Fruit fly (Drosophila melanogaster) whole organism, embryonic: Measurements from ENCODE around the gene slif.

Source experiments
- Adf1 ChIP-seq: fragments of 200-800 bp; sonication (Bioruptor generic); IDR thresholded peaks from 2 replicates; pipeline ENCODE4 v1.3.6; 2022; ENCODE audit warnings: missing biosample characterization, missing genetic modification characterization
- CG11696 ChIP-seq: fragments of 200-800 bp; sonication (Bioruptor generic); IDR thresholded peaks from 2 replicates; pipeline ENCODE4 v1.3.6; 2022; ENCODE audit warnings: missing biosample characterization, missing genetic modification characterization
- CG12391 ChIP-seq: fragments of 200-800 bp; sonication (Bioruptor generic); optimal IDR thresholded peaks from 3 replicates; lab custom pipeline; 2018; ENCODE audit warnings: missing biosample characterization, mild to moderate bottlenecking, missing genetic modification characterization, moderate library complexity
- CG12659 ChIP-seq: fragments of 200-800 bp; sonication (Bioruptor generic); optimal IDR thresholded peaks from 3 replicates; lab custom pipeline; 2017; ENCODE audit warnings: mild to moderate bottlenecking, missing biosample characterization, missing genetic modification reagents, missing genetic modification characterization
- CG12769 ChIP-seq: fragments of 200-800 bp; sonication (Bioruptor generic); optimal IDR thresholded peaks from 2 replicates; lab custom pipeline; 2019; ENCODE audit warnings: missing biosample characterization, mild to moderate bottlenecking, missing genetic modification characterization, moderate library complexity
- CG1647 ChIP-seq: fragments of 200-800 bp; sonication (Bioruptor generic); optimal IDR thresholded peaks from 3 replicates; lab custom pipeline; 2016; ENCODE audit warnings: missing biosample characterization, missing genetic modification characterization
- CG16813 ChIP-seq: fragments of 200-800 bp; sonication (Bioruptor generic); IDR thresholded peaks from 3 replicates; pipeline ENCODE4 v1.3.6; 2022; ENCODE audit warnings: missing biosample characterization, missing genetic modification characterization; ENCODE audit not compliant: partially characterized antibody
- CG1792 ChIP-seq: fragments of 200-800 bp; sonication (Bioruptor generic); optimal IDR thresholded peaks from 2 replicates; lab custom pipeline; 2016; ENCODE audit warnings: missing biosample characterization, missing genetic modification characterization
- CG18764 ChIP-seq: fragments of 200-800 bp; sonication (Bioruptor generic); optimal IDR thresholded peaks from 3 replicates; lab custom pipeline; 2016; ENCODE audit warnings: missing biosample characterization, missing genetic modification characterization
- CG30431 ChIP-seq: fragments of 200-800 bp; sonication (Bioruptor generic); optimal IDR thresholded peaks from 2 replicates; lab custom pipeline; 2017; ENCODE audit warnings: missing biosample characterization, missing genetic modification characterization
- CG3065 ChIP-seq: fragments of 200-800 bp; sonication (Bioruptor generic); optimal IDR thresholded peaks from 2 replicates; lab custom pipeline; 2016; ENCODE audit warnings: missing biosample characterization, missing genetic modification characterization
- CG3163 ChIP-seq: fragments of 200-800 bp; sonication (Bioruptor generic); optimal IDR thresholded peaks from 3 replicates; lab custom pipeline; 2016; ENCODE audit warnings: missing biosample characterization, missing genetic modification characterization
- CG3995 ChIP-seq: fragments of 200-800 bp; sonication (Bioruptor generic); optimal IDR thresholded peaks from 3 replicates; lab custom pipeline; 2016; ENCODE audit warnings: missing biosample characterization, missing genetic modification characterization
- CG4424 ChIP-seq: fragments of 200-800 bp; sonication (Bioruptor generic); optimal IDR thresholded peaks from 3 replicates; lab custom pipeline; 2016; ENCODE audit warnings: missing biosample characterization, missing genetic modification characterization
- CG4854 ChIP-seq: fragments of 200-800 bp; sonication (Bioruptor generic); optimal IDR thresholded peaks from 2 replicates; lab custom pipeline; 2016; ENCODE audit warnings: missing biosample characterization, missing genetic modification characterization, inconsistent platforms
- CG7786 ChIP-seq: fragments of 200-800 bp; sonication (Bioruptor generic); optimal IDR thresholded peaks from 2 replicates; lab custom pipeline; 2016; ENCODE audit warnings: missing biosample characterization, missing genetic modification characterization
- CG8478 ChIP-seq: fragments of >200 bp; optimal IDR thresholded peaks from 2 replicates; lab custom pipeline; 2018
- CG8944 ChIP-seq: fragments of 200-800 bp; sonication (Bioruptor generic); optimal IDR thresholded peaks from 3 replicates; lab custom pipeline; 2016; ENCODE audit warnings: missing biosample characterization, missing genetic modification characterization
- CG9797 ChIP-seq: fragments of 200-800 bp; sonication (Bioruptor generic); optimal IDR thresholded peaks from 3 replicates; lab custom pipeline; 2018; ENCODE audit warnings: missing biosample characterization, mild to moderate bottlenecking, missing genetic modification characterization
- D19B ChIP-seq: fragments of 200-800 bp; sonication (Bioruptor generic); optimal IDR thresholded peaks from 2 replicates; lab custom pipeline; 2017; ENCODE audit warnings: missing biosample characterization, mild to moderate bottlenecking, missing genetic modification characterization
- Fer1 ChIP-seq: fragments of 200-800 bp; sonication (Bioruptor generic); optimal IDR thresholded peaks from 2 replicates; lab custom pipeline; 2017; ENCODE audit warnings: missing biosample characterization, mild to moderate bottlenecking, missing genetic modification characterization
- GATAe ChIP-seq: fragments of 200-800 bp; sonication (Bioruptor generic); conservative IDR thresholded peaks from 2 replicates; pipeline ENCODE4 v1.3.6; 2022; ENCODE audit warnings: missing biosample characterization, missing genetic modification characterization
- HmgZ ChIP-seq: fragments of 200-800 bp; sonication (Bioruptor generic); optimal IDR thresholded peaks from 2 replicates; lab custom pipeline; 2018; ENCODE audit warnings: missing biosample characterization, mild to moderate bottlenecking, missing genetic modification characterization
- Hr3 ChIP-seq: fragments of 200-800 bp; sonication (Bioruptor generic); optimal IDR thresholded peaks from 3 replicates; lab custom pipeline; 2016; ENCODE audit warnings: missing biosample characterization, missing genetic modification characterization
- Meics ChIP-seq: fragments of 200-800 bp; sonication (Bioruptor generic); optimal IDR thresholded peaks from 2 replicates; lab custom pipeline; 2017; ENCODE audit warnings: missing biosample characterization, mild to moderate bottlenecking, missing genetic modification characterization
- Optix ChIP-seq: fragments of 200-800 bp; sonication (Bioruptor generic); IDR thresholded peaks from 3 replicates; pipeline ENCODE4 v1.3.6; 2022; ENCODE audit warnings: missing biosample characterization, missing genetic modification characterization
- Ptx1 ChIP-seq: fragments of 200-800 bp; sonication (Bioruptor generic); IDR thresholded peaks from 2 replicates; pipeline ENCODE4 v1.3.6; 2022; ENCODE audit warnings: missing biosample characterization, missing genetic modification characterization
- bigmax ChIP-seq: fragments of 200-800 bp; sonication (Bioruptor generic); optimal IDR thresholded peaks from 2 replicates; lab custom pipeline; 2018; ENCODE audit warnings: missing biosample characterization, mild to moderate bottlenecking, missing genetic modification characterization
- chif ChIP-seq, 2 experiments: fragments of 200-800 bp; sonication (Bioruptor generic); optimal IDR thresholded peaks; 3 replicates each; lab custom pipeline; 2016; ENCODE audit warnings: missing biosample characterization in 2 of 2, missing genetic modification characterization in 2 of 2
- chm ChIP-seq: fragments of 200-800 bp; sonication (Bioruptor generic); IDR thresholded peaks from 2 replicates; pipeline ENCODE4 v1.3.6; 2022; ENCODE audit warnings: missing biosample characterization, missing genetic modification characterization
- da ChIP-seq: fragments of 200-800 bp; sonication (Bioruptor generic); optimal IDR thresholded peaks from 2 replicates; lab custom pipeline; 2016; ENCODE audit warnings: missing biosample characterization, missing genetic modification characterization
- dm ChIP-seq: fragments of 200-800 bp; sonication (Bioruptor generic); optimal IDR thresholded peaks from 3 replicates; lab custom pipeline; 2016; ENCODE audit warnings: missing biosample characterization, missing genetic modification characterization
- dpn ChIP-seq, 2 experiments: fragments of 200-800 bp; sonication (Bioruptor generic); optimal IDR thresholded peaks; 3 replicates each; lab custom pipeline; 2016; ENCODE audit warnings: missing biosample characterization in 2 of 2, missing genetic modification characterization in 2 of 2
- dysf ChIP-seq: fragments of 200-800 bp; sonication (Bioruptor generic); IDR thresholded peaks from 3 replicates; pipeline ENCODE4 v1.3.6; 2022; ENCODE audit warnings: missing biosample characterization, missing genetic modification characterization
- emc ChIP-seq: fragments of 200-800 bp; sonication (Bioruptor generic); optimal IDR thresholded peaks from 2 replicates; lab custom pipeline; 2016; ENCODE audit warnings: missing biosample characterization, missing genetic modification characterization
- ewg ChIP-seq: fragments of 200-800 bp; sonication (Bioruptor generic); optimal IDR thresholded peaks from 3 replicates; lab custom pipeline; 2017; ENCODE audit warnings: mild to moderate bottlenecking, missing biosample characterization, missing genetic modification reagents, missing genetic modification characterization
- exex ChIP-seq: fragments of 200-800 bp; sonication (Bioruptor generic); optimal IDR thresholded peaks from 4 replicates; lab custom pipeline; 2018; ENCODE audit warnings: missing biosample characterization, mild to moderate bottlenecking, missing genetic modification characterization, moderate library complexity
- kay ChIP-seq: fragments of 200-800 bp; sonication (Bioruptor generic); optimal IDR thresholded peaks from 2 replicates; lab custom pipeline; 2016; ENCODE audit warnings: missing biosample characterization, missing genetic modification characterization
- mld ChIP-seq: fragments of 200-800 bp; sonication (Bioruptor generic); IDR thresholded peaks from 3 replicates; pipeline ENCODE4 v1.3.6; 2022; ENCODE audit warnings: missing biosample characterization, missing genetic modification characterization; ENCODE audit not compliant: partially characterized antibody
- org-1 ChIP-seq: fragments of 200-800 bp; sonication (Bioruptor generic); optimal IDR thresholded peaks from 2 replicates; lab custom pipeline; 2017; ENCODE audit warnings: missing biosample characterization, missing genetic modification characterization
- pita ChIP-seq: fragments of 200-800 bp; sonication (Bioruptor generic); optimal IDR thresholded peaks from 2 replicates; lab custom pipeline; 2017; ENCODE audit warnings: missing biosample characterization, mild to moderate bottlenecking, missing genetic modification characterization
- psq ChIP-seq: fragments of 200-800 bp; sonication (Bioruptor generic); optimal IDR thresholded peaks from 2 replicates; lab custom pipeline; 2017; ENCODE audit warnings: missing biosample characterization, missing genetic modification characterization
- sens-2 ChIP-seq: fragments of 200-800 bp; sonication (Bioruptor generic); IDR thresholded peaks from 2 replicates; pipeline ENCODE4 v1.3.6; 2022; ENCODE audit warnings: missing biosample characterization, missing genetic modification characterization
- sqz ChIP-seq: fragments of 200-800 bp; sonication (Bioruptor generic); optimal IDR thresholded peaks from 3 replicates; lab custom pipeline; 2018; ENCODE audit warnings: missing biosample characterization, mild to moderate bottlenecking, missing genetic modification characterization
- tin ChIP-seq: fragments of 200-800 bp; sonication (Bioruptor generic); optimal IDR thresholded peaks from 3 replicates; lab custom pipeline; 2016; ENCODE audit warnings: missing biosample characterization, missing genetic modification characterization
- unc-4 ChIP-seq: fragments of 200-800 bp; sonication (Bioruptor generic); IDR thresholded peaks from 2 replicates; pipeline ENCODE4 v1.3.6; 2022; ENCODE audit warnings: missing biosample characterization, missing genetic modification characterization; ENCODE audit not compliant: partially characterized antibody
- vnd ChIP-seq: fragments of 200-800 bp; sonication (Bioruptor generic); IDR thresholded peaks from 3 replicates; pipeline ENCODE4 v1.3.6; 2022; ENCODE audit warnings: missing biosample characterization, missing genetic modification characterization; ENCODE audit not compliant: partially characterized antibody
- vvl ChIP-seq: fragments of 200-800 bp; sonication (Bioruptor generic); IDR thresholded peaks from 2 replicates; pipeline ENCODE4 v1.3.6; 2022; ENCODE audit warnings: missing biosample characterization, missing genetic modification characterization
- yki ChIP-seq: fragments of >200 bp; optimal IDR thresholded peaks from 3 replicates; lab custom pipeline; 2018
- zf30C ChIP-seq: fragments of 200-800 bp; sonication (Bioruptor generic); optimal IDR thresholded peaks from 3 replicates; lab custom pipeline; 2018; ENCODE audit warnings: missing biosample characterization, mild to moderate bottlenecking, missing genetic modification characterization
- zfh1 ChIP-seq: fragments of 200-800 bp; sonication (Bioruptor generic); IDR thresholded peaks from 3 replicates; pipeline ENCODE4 v1.3.6; 2022; ENCODE audit warnings: missing biosample characterization, missing genetic modification characterization

The slif gene

dm6 chr3L:22871030-22871844 lies 9.6 kb upstream of the slif start (continued):
- peak; percentile 62; the same call in 1 of the 3 replicates for TF ChIP-seq mld (GFP tag; lab: Robert Waterston, UW)
- TF ChIP-seq emc (GFP tag; lab: Kevin White, UChicago) = no peak
- TF ChIP-seq CG4424 (GFP tag; lab: Kevin White, UChicago) = no peak
- no peak for TF ChIP-seq psq (GFP tag; lab: Kevin White, UChicago)
- TF ChIP-seq CG30431 (GFP tag; lab: Kevin White, UChicago) = no peak
- TF ChIP-seq CG3163 = no peak
- no peak for TF ChIP-seq Optix (GFP tag; lab: Robert Waterston, UW)
- no peak for TF ChIP-seq CG12659 (GFP tag; lab: Kevin White, UChicago)
- peak; percentile 12 for TF ChIP-seq Adf1
- TF ChIP-seq GATAe = no peak
- no peak for TF ChIP-seq dpn (GFP tag; optimal IDR thresholded peaks at IDR 0.05; lab: Kevin White, UChicago)
- peak; percentile 54; the same call in 2 of the 3 replicates for TF ChIP-seq dysf (GFP tag; lab: Robert Waterston, UW)
- no peak for TF ChIP-seq Fer1
- TF ChIP-seq da (GFP tag; lab: Kevin White, UChicago) = no peak
- TF ChIP-seq sqz = peak; percentile 12
- TF ChIP-seq CG8944 = no peak
- TF ChIP-seq zfh1 (GFP tag; lab: Robert Waterston, UW) = no peak
- no peak for TF ChIP-seq exex
- TF ChIP-seq CG9797 (GFP tag; lab: Kevin White, UChicago) = no peak
- TF ChIP-seq Ptx1 (GFP tag; lab: Robert Waterston, UW) = peak; percentile 38; the same call in 1 of the 2 replicates
- TF ChIP-seq chm (GFP tag; lab: Robert Waterston, UW) = no peak
- no peak for TF ChIP-seq zf30C
- TF ChIP-seq pita (GFP tag; lab: Kevin White, UChicago) = no peak
- TF ChIP-seq CG1792 (GFP tag; lab: Kevin White, UChicago) = no peak
- no peak for TF ChIP-seq CG18764 (GFP tag; lab: Kevin White, UChicago)
- peak; percentile 57 for TF ChIP-seq unc-4 (GFP tag; lab: Robert Waterston, UW)
- peak; percentile 68 for TF ChIP-seq CG3995 (GFP tag; lab: Kevin White, UChicago)
- no peak for TF ChIP-seq bigmax (GFP tag; lab: Kevin White, UChicago)
- TF ChIP-seq HmgZ (tag; lab: Kevin White, UChicago) = peak; percentile 2
- TF ChIP-seq tin (GFP tag; lab: Kevin White, UChicago) = no peak
- peak; percentile 39 for TF ChIP-seq Meics (GFP tag; lab: Kevin White, UChicago)
- TF ChIP-seq chif (GFP tag; optimal IDR thresholded peaks at IDR 0.05; lab: Kevin White, UChicago) = no peak
- no peak for TF ChIP-seq CG1647
- TF ChIP-seq CG3065 = no peak
- TF ChIP-seq ewg = no peak
- no peak for TF ChIP-seq D19B
- TF ChIP-seq CG7786 (GFP tag; lab: Kevin White, UChicago) = peak; percentile 33
- TF ChIP-seq CG4854 (GFP tag; lab: Kevin White, UChicago) = no peak
- peak; percentile 65 for TF ChIP-seq CG16813 (GFP tag; lab: Robert Waterston, UW)
- no peak for TF ChIP-seq sens-2
- peak; percentile 51 for TF ChIP-seq CG8478 (lab: Kevin White, UChicago)
- no peak for TF ChIP-seq org-1 (GFP tag; lab: Kevin White, UChicago)
- TF ChIP-seq vnd (GFP tag; lab: Robert Waterston, UW) = peak; percentile 68
- TF ChIP-seq dm (GFP tag; lab: Kevin White, UChicago) = no peak
- no peak for TF ChIP-seq yki (lab: Kevin White, UChicago)
- peak; percentile 11 for TF ChIP-seq CG12769 (tag; lab: Kevin White, UChicago)
- 0 out of 2 replicates have a peak, but pooled peaks have one; percentile 12 for TF ChIP-seq vvl (GFP tag; lab: Robert Waterston, UW)
- TF ChIP-seq CG12391 (tag; lab: Kevin White, UChicago) = no peak
- TF ChIP-seq Hr3 (GFP tag; lab: Kevin White, UChicago) = no peak
- no peak for TF ChIP-seq kay (GFP tag; lab: Kevin White, UChicago)
- no peak for TF ChIP-seq CG11696
